Worm (Caenorhabditis elegans): ENCODE measurements around the gene F22E5.2.

DNA sequence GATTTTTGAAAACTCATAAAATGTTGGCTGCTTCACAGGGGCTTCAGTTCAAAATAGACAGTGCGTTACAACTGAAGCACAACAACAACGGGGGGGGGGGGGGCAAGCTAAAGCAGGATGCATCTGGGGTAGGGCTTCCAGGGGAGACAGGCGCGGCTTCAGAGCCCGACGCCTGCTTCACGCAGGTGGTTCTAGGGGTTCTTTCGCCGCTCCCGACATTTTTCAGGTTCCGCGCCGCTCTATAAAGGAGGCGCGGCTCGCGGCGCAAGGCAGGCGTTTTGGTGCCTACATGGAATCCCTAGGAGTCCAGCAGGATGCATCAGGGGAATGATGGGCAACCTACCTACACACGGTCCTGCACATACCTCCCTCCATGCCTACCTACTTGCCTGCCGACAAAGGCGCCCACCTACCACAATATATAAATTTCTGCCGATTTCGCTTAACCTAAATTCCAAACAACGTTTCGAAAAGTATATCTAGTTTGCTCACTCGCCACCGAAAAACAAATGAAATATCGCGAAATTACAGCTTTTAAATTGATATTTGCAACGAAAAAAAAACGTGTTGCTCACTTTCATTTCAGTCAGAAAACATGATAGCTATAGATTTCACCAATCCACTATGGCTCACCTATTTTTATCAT lies 37.9 kb upstream of the F22E5.2 start, which contains the start of gene sri-71:
- no peak for TF ChIP-seq unc-39 (tag; optimal IDR thresholded peaks at IDR 0.05)
- TF ChIP-seq nhr-237 (tag; optimal IDR thresholded peaks at IDR 0.05) = no peak
- no peak for TF ChIP-seq mml-1 (tag; optimal IDR thresholded peaks at IDR 0.05)
- TF ChIP-seq nhr-28 (tag; optimal IDR thresholded peaks at IDR 0.05) = no peak
- no peak for TF ChIP-seq snpc-4 (tag; optimal IDR thresholded peaks at IDR 0.05)
- TF ChIP-seq pqm-1 (tag; optimal IDR thresholded peaks at IDR 0.05) = no peak
